Fruit fly (Drosophila melanogaster): Measurements from ENCODE around the gene CG4119.

Gene CG4119

dm6 chrX:5712966-5713365, 47.1 kb downstream of the CG4119 start:
- TF ChIP-seq Sin3A (optimal IDR thresholded peaks at IDR 0.05) (no peak), insv (optimal IDR thresholded peaks at IDR 0.05) (no peak), psq (optimal IDR thresholded peaks at IDR 0.05) (no peak), h (optimal IDR thresholded peaks at IDR 0.05) (no peak), ttk (optimal IDR thresholded peaks at IDR 0.05) (no peak), Myc (optimal IDR thresholded peaks at IDR 0.05) (no peak)

dm6 chrX:5714786-5715185, 48.9 kb downstream of the CG4119 start:
- TF ChIP-seq insv (optimal IDR thresholded peaks at IDR 0.05), result no peak
- peak; percentile 99 for TF ChIP-seq ttk (optimal IDR thresholded peaks at IDR 0.05)
- TF ChIP-seq h (optimal IDR thresholded peaks at IDR 0.05), result no peak
- TF ChIP-seq Sin3A (optimal IDR thresholded peaks at IDR 0.05), result no peak
- TF ChIP-seq psq (optimal IDR thresholded peaks at IDR 0.05), result no peak

dm6 chrX:5715455-5716227, 49.8 kb downstream of the CG4119 start:
- TF ChIP-seq Sin3A (optimal IDR thresholded peaks at IDR 0.05) (no peak), psq (optimal IDR thresholded peaks at IDR 0.05) (no peak), ttk (optimal IDR thresholded peaks at IDR 0.05) (no peak), insv (optimal IDR thresholded peaks at IDR 0.05) (no peak), h (optimal IDR thresholded peaks at IDR 0.05) (no peak), Myc (optimal IDR thresholded peaks at IDR 0.05) (no peak)

dm6 chrX:5717741-5718475, 52.1 kb downstream of the CG4119 start, which contains the start of gene CG33080:
TSS of gene CG33080 (minus strand) at chrX:5717778.
- TF ChIP-seq Myc (optimal IDR thresholded peaks at IDR 0.05) (no peak), psq (optimal IDR thresholded peaks at IDR 0.05) (no peak), ttk (optimal IDR thresholded peaks at IDR 0.05) (no peak)

- no peak for TF ChIP-seq Myc (optimal IDR thresholded peaks at IDR 0.05)
- TF ChIP-seq h (optimal IDR thresholded peaks at IDR 0.05), result no peak
- TF ChIP-seq ttk (optimal IDR thresholded peaks at IDR 0.05), result no peak
- no peak for TF ChIP-seq insv (optimal IDR thresholded peaks at IDR 0.05)
Observed at dm6 chrX:5718476-5719012, 52.7 kb downstream of the CG4119 start.

Measured in Kc167 (cell line).